Worm (Caenorhabditis elegans): Measurements from ENCODE around the gene zipt-13.

Gene zipt-13

ce11 chrX:10227217-10227616, 9.5 kb downstream of the zipt-13 start:
- TF ChIP-seq nhr-90 (tag; optimal IDR thresholded peaks at IDR 0.05) (no peak), ceh-40 (GFP tag; IDR thresholded peaks at IDR 0.05) (no peak), sdz-38 (tag; optimal IDR thresholded peaks at IDR 0.05) (no peak)

- TF ChIP-seq sdz-38 (tag; optimal IDR thresholded peaks at IDR 0.05) (no peak), aptf-3 (GFP tag; IDR thresholded peaks at IDR 0.05) (no peak), Y56A3A.18 (GFP tag; IDR thresholded peaks at IDR 0.05) (no peak)
Measured at ce11 chrX:10225845-10226244, 10.9 kb downstream of the zipt-13 start.

DNA sequence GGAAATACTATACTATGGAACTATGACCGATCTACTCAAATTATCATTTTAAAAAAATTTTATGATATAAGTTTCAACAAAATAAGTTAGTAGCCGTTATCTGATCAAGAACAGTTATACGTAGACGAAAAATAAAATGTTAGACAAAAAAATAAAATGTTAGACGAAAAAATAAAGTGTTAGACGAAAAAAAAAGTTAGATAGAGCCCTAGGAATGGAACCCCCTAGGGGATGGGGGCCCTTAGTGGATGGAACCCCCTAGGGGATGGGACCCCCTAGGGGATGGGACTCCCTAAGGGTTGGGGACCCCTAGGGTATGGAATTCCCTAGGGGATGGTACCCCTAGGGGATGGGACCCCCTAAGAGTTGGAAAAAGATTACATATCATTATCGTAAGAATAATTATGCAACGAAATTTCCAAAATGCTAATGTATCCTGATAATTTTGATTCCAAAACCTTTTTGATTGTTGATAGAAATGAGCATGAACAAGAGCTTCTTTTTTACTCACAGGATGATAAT, 17.5 kb downstream of the zipt-13 start:
- TF ChIP-seq sptf-2 (GFP tag; optimal IDR thresholded peaks at IDR 0.05) (no peak), F37B4.10 (GFP tag; IDR thresholded peaks at IDR 0.05) (0 out of 2 replicates have a peak, but pooled peaks have one; percentile 90), hlh-12 (tag; optimal IDR thresholded peaks at IDR 0.05) (no peak), T07F8.4 (tag; optimal IDR thresholded peaks at IDR 0.05) (no peak), snpc-3.4 (tag; optimal IDR thresholded peaks at IDR 0.05) (no peak), xnd-1 (tag; optimal IDR thresholded peaks at IDR 0.05) (no peak), let-526 (GFP tag; IDR thresholded peaks at IDR 0.05) (0 out of 2 replicates have a peak, but pooled peaks have one; percentile 27), Y53G8AR.9 (GFP tag; conservative IDR thresholded peaks at IDR 0.05) (0 out of 2 replicates have a peak, but pooled peaks have one; percentile 21), dox-1 (GFP tag; IDR thresholded peaks at IDR 0.05) (0 out of 2 replicates have a peak, but pooled peaks have one; percentile 15)

DNA sequence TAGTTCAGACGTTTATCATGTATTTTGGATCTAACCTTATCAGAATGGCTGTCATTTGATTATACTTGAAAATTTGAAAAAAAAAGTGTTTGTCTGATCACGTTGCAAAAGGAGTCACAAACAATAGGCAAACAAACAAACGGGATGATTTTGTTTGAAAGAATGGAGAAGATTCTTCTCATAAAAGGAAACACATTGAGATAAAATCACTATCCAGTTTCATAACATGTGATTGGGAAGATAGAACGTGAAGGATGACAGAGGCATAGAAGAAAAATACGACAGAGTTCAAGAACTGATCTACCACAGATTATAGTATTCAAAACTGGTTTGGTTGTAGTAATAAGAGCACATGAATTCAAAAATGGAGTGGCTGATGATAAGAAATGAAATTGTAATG, 18.0 kb downstream of the zipt-13 start, which contains the start of gene F44A6.5:
F44A6.5 (minus strand) TSS at position 151 of the 400 bp plus-strand sequence.
- TF ChIP-seq unc-130 (GFP tag; optimal IDR thresholded peaks at IDR 0.05): no peak
- TF ChIP-seq bed-1 (GFP tag; IDR thresholded peaks at IDR 0.05): no peak
- TF ChIP-seq lin-40 (tag; optimal IDR thresholded peaks at IDR 0.05): peak; percentile 42
- no peak for TF ChIP-seq repo-1 (tag; optimal IDR thresholded peaks at IDR 0.05)
- TF ChIP-seq Y67H2A.10 (GFP tag; conservative IDR thresholded peaks at IDR 0.05): no peak
- no peak for TF ChIP-seq let-607 (tag; optimal IDR thresholded peaks at IDR 0.05)
- TF ChIP-seq atf-7 (tag; optimal IDR thresholded peaks at IDR 0.05): no peak
- no peak for TF ChIP-seq aptf-2 (GFP tag; conservative IDR thresholded peaks at IDR 0.05)
- TF ChIP-seq aptf-3 (GFP tag; IDR thresholded peaks at IDR 0.05): no peak
- TF ChIP-seq hsf-1 (GFP tag; IDR thresholded peaks at IDR 0.05): no peak
- no peak for TF ChIP-seq F10E7.11 (tag; optimal IDR thresholded peaks at IDR 0.05)
- TF ChIP-seq sptf-2 (GFP tag; optimal IDR thresholded peaks at IDR 0.05): no peak
- no peak for TF ChIP-seq unc-62 (GFP tag; optimal IDR thresholded peaks at IDR 0.05)
- peak; percentile 2 for TF ChIP-seq tbp1 (GFP tag; optimal IDR thresholded peaks at IDR 0.05)
- TF ChIP-seq cebp-1 (GFP tag; IDR thresholded peaks at IDR 0.05): no peak
- TF ChIP-seq cebp-1 (tag; optimal IDR thresholded peaks at IDR 0.05): peak; percentile 4
- no peak for TF ChIP-seq let-526 (GFP tag; IDR thresholded peaks at IDR 0.05)
- peak; percentile 53 for TF ChIP-seq nhr-80 (tag; optimal IDR thresholded peaks at IDR 0.05)
- TF ChIP-seq F23B12.7 (tag; optimal IDR thresholded peaks at IDR 0.05; ENCODE audit: insufficient read depth): peak; percentile 2
- no peak for TF ChIP-seq nfyb-1 (GFP tag; IDR thresholded peaks at IDR 0.05)
- peak; percentile 19 for TF ChIP-seq ztf-26 (tag; optimal IDR thresholded peaks at IDR 0.05)

DNA sequence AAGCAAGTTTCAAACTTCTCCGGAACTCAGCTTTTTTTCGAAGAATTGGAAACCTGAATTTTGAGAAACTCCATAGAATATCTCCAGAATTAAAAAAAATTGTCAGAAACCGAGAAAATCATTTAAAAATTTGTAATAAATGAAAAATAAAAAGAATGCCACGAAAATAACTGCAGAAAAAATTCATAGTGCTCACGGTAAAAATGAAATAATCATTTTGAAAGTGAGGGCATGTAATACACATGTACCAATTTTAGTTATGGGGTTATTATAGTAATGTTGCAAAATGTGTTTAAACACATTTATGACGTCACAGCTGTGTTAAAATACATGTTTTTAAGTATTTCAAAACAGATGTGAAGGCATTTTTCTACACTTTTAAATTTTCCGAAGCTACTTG, 19.9 kb downstream of the zipt-13 start:
- no peak for TF ChIP-seq athp-1 (tag; optimal IDR thresholded peaks at IDR 0.05)
- TF ChIP-seq C06A6.2 (GFP tag; conservative IDR thresholded peaks at IDR 0.05): no peak
- TF ChIP-seq akir-1 (GFP tag; optimal IDR thresholded peaks at IDR 0.05): no peak
- no peak for TF ChIP-seq mel-28 (tag; optimal IDR thresholded peaks at IDR 0.05; ENCODE audit: borderline replicate concordance)
- no peak for TF ChIP-seq ztf-6 (GFP tag; IDR thresholded peaks at IDR 0.05)
- no peak for TF ChIP-seq mxl-1 (tag; optimal IDR thresholded peaks at IDR 0.05)
- no peak for TF ChIP-seq lsy-27 (tag; optimal IDR thresholded peaks at IDR 0.05; ENCODE audit: borderline replicate concordance, insufficient read depth)
- TF ChIP-seq gei-17 (GFP tag; optimal IDR thresholded peaks at IDR 0.05): no peak
- no peak for TF ChIP-seq F22D6.2 (tag; optimal IDR thresholded peaks at IDR 0.05)
- TF ChIP-seq cebp-2 (GFP tag; IDR thresholded peaks at IDR 0.05): no peak
- no peak for TF ChIP-seq zfh-2 (GFP tag; conservative IDR thresholded peaks at IDR 0.05)
- no peak for TF ChIP-seq Y56A3A.18 (GFP tag; IDR thresholded peaks at IDR 0.05)
- TF ChIP-seq ztf-3 (GFP tag; optimal IDR thresholded peaks at IDR 0.05): no peak

Data from whole organism, young adult.